Fruit fly (Drosophila melanogaster): ENCODE results near the gene CG42792.

DNA sequence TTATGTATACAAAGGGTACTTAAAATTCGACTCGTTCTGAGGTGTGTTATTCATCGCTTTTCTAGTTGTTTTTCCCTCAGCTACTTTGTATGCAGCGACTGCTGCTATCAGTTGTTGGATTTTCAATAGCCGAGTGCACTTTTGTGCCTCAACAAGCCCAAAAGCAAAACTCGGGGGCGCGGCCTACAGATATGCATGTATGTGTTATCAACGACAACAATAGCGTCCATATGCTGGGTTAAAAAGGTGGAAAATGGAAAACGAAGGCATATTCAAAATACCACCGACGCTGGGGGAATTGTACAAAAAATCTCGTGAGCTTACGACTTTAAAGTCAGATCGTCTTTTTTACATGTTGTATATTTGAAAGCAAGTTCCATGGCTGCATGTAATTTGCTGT lies 18.7 kb downstream of the CG42792 start:
- TF ChIP-seq psq (optimal IDR thresholded peaks at IDR 0.05): no peak
- TF ChIP-seq Dll (optimal IDR thresholded peaks at IDR 0.05): no peak
- TF ChIP-seq CG8478 (optimal IDR thresholded peaks at IDR 0.05): no peak
- no peak for TF ChIP-seq EcR (GFP tag; optimal IDR thresholded peaks at IDR 0.05)

Measured in whole organism.